Worm (Caenorhabditis elegans): ENCODE results near the gene ttr-31.
A peak's percentile ranks its signal among the peaks of the same experiment; 100 is the strongest.

ttr-31 gene

ce11 chrX:11031047-11031695 lies 22.3 kb upstream of the ttr-31 start (continued):
- no peak for TF ChIP-seq elt-1 (tag; optimal IDR thresholded peaks at IDR 0.05; ENCODE audit: borderline replicate concordance, insufficient read depth)
- peak; percentile 53 for TF ChIP-seq lsy-2 (tag; optimal IDR thresholded peaks at IDR 0.05)
- TF ChIP-seq blmp-1 (tag; optimal IDR thresholded peaks at IDR 0.05) = no peak

ce11 chrX:11028617-11029016 lies 19.8 kb upstream of the ttr-31 start, which contains the start of gene ldb-1:
Gene ldb-1 (plus strand): TSS chrX:11028917.
- TF ChIP-seq sem-2 (GFP tag; optimal IDR thresholded peaks at IDR 0.05) (no peak), ham-2 (GFP tag; optimal IDR thresholded peaks at IDR 0.05) (no peak), bed-3 (GFP tag; optimal IDR thresholded peaks at IDR 0.05) (no peak), tbx-8 (GFP tag; optimal IDR thresholded peaks at IDR 0.05) (no peak), nhr-237 (tag; optimal IDR thresholded peaks at IDR 0.05) (no peak), ceh-43 (GFP tag; optimal IDR thresholded peaks at IDR 0.05) (no peak), unc-120 (tag; optimal IDR thresholded peaks at IDR 0.05; ENCODE audit: poor library complexity, severe bottlenecking) (no peak), unc-39 (tag; optimal IDR thresholded peaks at IDR 0.05) (no peak)

- no peak for TF ChIP-seq lsy-2 (tag; optimal IDR thresholded peaks at IDR 0.05)
- no peak for TF ChIP-seq ham-2 (GFP tag; optimal IDR thresholded peaks at IDR 0.05)
- no peak for TF ChIP-seq nhr-76 (tag; optimal IDR thresholded peaks at IDR 0.05)
- TF ChIP-seq sem-2 (GFP tag; optimal IDR thresholded peaks at IDR 0.05) = no peak
- no peak for TF ChIP-seq nhr-28 (tag; optimal IDR thresholded peaks at IDR 0.05)
- no peak for TF ChIP-seq ceh-83 (GFP tag; optimal IDR thresholded peaks at IDR 0.05)
- no peak for TF ChIP-seq lin-13 (tag; optimal IDR thresholded peaks at IDR 0.05)
- no peak for TF ChIP-seq lin-32 (GFP tag; optimal IDR thresholded peaks at IDR 0.05)
- no peak for TF ChIP-seq pha-4 (tag; optimal IDR thresholded peaks at IDR 0.05)
- no peak for TF ChIP-seq hlh-1 (tag; optimal IDR thresholded peaks at IDR 0.05)
- TF ChIP-seq elt-1 (tag; optimal IDR thresholded peaks at IDR 0.05; ENCODE audit: borderline replicate concordance, insufficient read depth) = no peak
Observed at ce11 chrX:11016100-11016499, 7.2 kb upstream of the ttr-31 start, which contains the start of gene egl-15. Gene egl-15 (plus strand): TSS chrX:11016400.

ce11 chrX:11014394-11015280 lies 5.8 kb upstream of the ttr-31 start:
- TF ChIP-seq nhr-2 (tag; optimal IDR thresholded peaks at IDR 0.05) = no peak
- no peak for TF ChIP-seq lin-13 (tag; optimal IDR thresholded peaks at IDR 0.05)

- TF ChIP-seq ceh-39 (tag; optimal IDR thresholded peaks at IDR 0.05) = no peak
- TF ChIP-seq mab-5 (tag; optimal IDR thresholded peaks at IDR 0.05) = no peak
- TF ChIP-seq cnd-1 (tag; optimal IDR thresholded peaks at IDR 0.05) = no peak
- TF ChIP-seq unc-120 (tag; optimal IDR thresholded peaks at IDR 0.05; ENCODE audit: poor library complexity, severe bottlenecking) = no peak
- no peak for TF ChIP-seq nhr-76 (tag; optimal IDR thresholded peaks at IDR 0.05)
- TF ChIP-seq elt-3 (tag; optimal IDR thresholded peaks at IDR 0.05) = no peak
- TF ChIP-seq lsy-2 (tag; optimal IDR thresholded peaks at IDR 0.05) = no peak
- no peak for TF ChIP-seq pha-4 (tag; optimal IDR thresholded peaks at IDR 0.05)
- TF ChIP-seq sptf-1 (tag; optimal IDR thresholded peaks at IDR 0.05) = no peak
- TF ChIP-seq zip-8 (tag; optimal IDR thresholded peaks at IDR 0.05) = no peak
- TF ChIP-seq ceh-43 (GFP tag; optimal IDR thresholded peaks at IDR 0.05) = no peak
- TF ChIP-seq drap-1 (GFP tag; optimal IDR thresholded peaks at IDR 0.05) = no peak
- no peak for TF ChIP-seq hlh-1 (tag; optimal IDR thresholded peaks at IDR 0.05)
Observed at ce11 chrX:11012337-11012736, 3.5 kb upstream of the ttr-31 start, which contains the start of gene F58A3.3. Gene F58A3.3 (plus strand): TSS chrX:11012637.

- no peak for TF ChIP-seq nhr-237 (tag; optimal IDR thresholded peaks at IDR 0.05)
- TF ChIP-seq nhr-28 (tag; optimal IDR thresholded peaks at IDR 0.05) = no peak
- TF ChIP-seq ceh-43 (GFP tag; optimal IDR thresholded peaks at IDR 0.05) = no peak
- TF ChIP-seq lin-13 (tag; optimal IDR thresholded peaks at IDR 0.05) = no peak
- TF ChIP-seq hlh-1 (tag; optimal IDR thresholded peaks at IDR 0.05) = no peak
- no peak for TF ChIP-seq pha-4 (tag; optimal IDR thresholded peaks at IDR 0.05)
- TF ChIP-seq ceh-83 (GFP tag; optimal IDR thresholded peaks at IDR 0.05) = no peak
- no peak for TF ChIP-seq drap-1 (GFP tag; optimal IDR thresholded peaks at IDR 0.05)
- no peak for TF ChIP-seq M03D4.4 (tag; optimal IDR thresholded peaks at IDR 0.05)
- TF ChIP-seq nhr-76 (tag; optimal IDR thresholded peaks at IDR 0.05) = no peak
- TF ChIP-seq flh-1 (GFP tag; optimal IDR thresholded peaks at IDR 0.05) = no peak
- no peak for TF ChIP-seq snpc-4 (tag; optimal IDR thresholded peaks at IDR 0.05)
- no peak for TF ChIP-seq ceh-39 (tag; optimal IDR thresholded peaks at IDR 0.05)
- TF ChIP-seq tbx-8 (GFP tag; optimal IDR thresholded peaks at IDR 0.05) = no peak
Observed at ce11 chrX:11010565-11010964, 1.7 kb upstream of the ttr-31 start, which contains the start of gene F58A3.4. Gene F58A3.4 (minus strand): TSS chrX:11010665.

Data from whole organism, mixed stage, embryonic.